Worm (Caenorhabditis elegans) whole organism, L2 larva: ENCODE data around the gene srg-3.

ENCODE experiments used
- R02D3.7 ChIP-seq: fragments of 150-350 bp; optimal IDR thresholded peaks from 2 replicates; lab custom pipeline; 2014; ENCODE audit warnings: missing biosample characterization, missing genetic modification characterization
- elt-1 ChIP-seq: fragments of 150-350 bp; optimal IDR thresholded peaks from 2 replicates; lab custom pipeline; 2014; ENCODE audit warnings: missing biosample characterization, missing genetic modification characterization
- elt-3 ChIP-seq: sonication (generic microtip); optimal IDR thresholded peaks from 2 replicates; lab custom pipeline; 2017; ENCODE audit warnings: missing biosample characterization, missing genetic modification characterization
- nhr-12 ChIP-seq: fragments of 150-350 bp; optimal IDR thresholded peaks from 2 replicates; lab custom pipeline; 2014; ENCODE audit warnings: missing biosample characterization, missing genetic modification characterization
- nhr-6 ChIP-seq: fragments of 150-350 bp; optimal IDR thresholded peaks from 2 replicates; lab custom pipeline; 2014; ENCODE audit warnings: missing biosample characterization, missing genetic modification characterization

DNA sequence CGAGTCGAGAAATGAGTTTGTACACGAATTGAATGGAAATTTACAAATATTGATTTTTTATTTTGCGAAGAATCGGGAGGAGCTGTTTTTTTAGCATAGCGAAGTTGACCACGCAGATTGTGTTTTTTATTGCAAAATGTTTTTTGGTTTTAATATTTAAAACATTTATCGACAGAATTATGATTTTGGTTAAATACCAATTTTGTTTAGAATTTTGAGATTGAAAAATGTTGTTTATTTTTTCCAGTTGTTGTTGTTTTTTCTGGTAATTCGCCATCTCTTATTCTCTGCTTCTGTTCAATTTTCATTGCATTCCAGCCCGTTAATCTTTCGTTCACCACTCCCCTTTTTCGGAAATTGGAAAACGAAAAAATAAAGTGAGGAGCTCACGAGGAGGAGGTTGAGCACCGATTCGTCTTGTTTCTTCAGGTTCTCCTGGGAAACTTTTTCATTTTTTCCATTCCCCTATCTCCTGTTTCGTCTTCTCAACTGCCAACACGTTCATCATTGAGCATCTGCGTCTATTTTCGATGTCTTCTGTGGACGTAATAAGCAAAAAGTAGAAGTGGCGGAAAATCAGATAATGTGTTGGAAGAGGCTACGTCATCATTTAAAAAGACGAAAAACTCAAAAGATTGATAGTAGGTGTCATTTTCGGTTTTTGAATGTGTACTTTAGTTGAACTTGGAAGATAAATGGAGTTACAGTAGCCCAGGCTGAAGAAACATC, 26.0 kb upstream of the srg-3 start, which contains the start of gene F47D12.7:
- no peak for TF ChIP-seq R02D3.7 (tag; lab: Kevin White, UChicago)
- no peak for TF ChIP-seq nhr-6 (tag; lab: Kevin White, UChicago)
- TF ChIP-seq elt-3: no peak
- TF ChIP-seq elt-1 (tag; lab: Kevin White, UChicago): no peak
- no peak for TF ChIP-seq nhr-12
